Fruit fly (Drosophila melanogaster) whole organism, prepupa: ENCODE results near the gene bru3.

ENCODE experiments used
- CG10669 ChIP-seq: fragments of 200-800 bp; sonication (Bioruptor generic); optimal IDR thresholded peaks from 3 replicates; lab custom pipeline; 2018; ENCODE audit warnings: missing biosample characterization, mild to moderate bottlenecking, missing genetic modification characterization, moderate library complexity
- CG11294 ChIP-seq: fragments of 200-800 bp; sonication (Bioruptor generic); IDR thresholded peaks from 2 replicates; pipeline ENCODE4 v1.3.6; 2022; ENCODE audit warnings: missing biosample characterization, missing genetic modification characterization
- CG11762 ChIP-seq: fragments of 200-800 bp; sonication (Bioruptor generic); optimal IDR thresholded peaks from 3 replicates; lab custom pipeline; 2016; ENCODE audit warnings: missing biosample characterization, missing genetic modification characterization; ENCODE audit not compliant: insufficient read depth
- CG11902 ChIP-seq: fragments of 200-800 bp; sonication (Bioruptor generic); optimal IDR thresholded peaks from 3 replicates; lab custom pipeline; 2016; ENCODE audit warnings: missing biosample characterization, missing genetic modification characterization
- CG15336 ChIP-seq: fragments of 200-800 bp; sonication (Bioruptor generic); IDR thresholded peaks from 2 replicates; pipeline ENCODE4 v1.3.6; 2022; ENCODE audit warnings: missing biosample characterization, missing genetic modification characterization
- CG16779 ChIP-seq: fragments of 200-800 bp; sonication (Bioruptor generic); optimal IDR thresholded peaks from 3 replicates; lab custom pipeline; 2017; ENCODE audit warnings: missing biosample characterization, mild to moderate bottlenecking, missing genetic modification characterization
- CG3032 ChIP-seq: fragments of 200-800 bp; optimal IDR thresholded peaks from 2 replicates; lab custom pipeline; 2019; ENCODE audit warnings: missing biosample characterization, mild to moderate bottlenecking, missing genetic modification characterization, moderate library complexity
- CG31627 ChIP-seq: fragments of 200-800 bp; sonication (Bioruptor generic); optimal IDR thresholded peaks from 3 replicates; lab custom pipeline; 2016; ENCODE audit warnings: missing biosample characterization, missing genetic modification characterization
- CG32006 ChIP-seq: fragments of 200-800 bp; sonication (Bioruptor generic); optimal IDR thresholded peaks from 3 replicates; lab custom pipeline; 2017; ENCODE audit warnings: missing biosample characterization, mild to moderate bottlenecking, missing genetic modification characterization
- CG34406 ChIP-seq: fragments of 200-800 bp; sonication (Bioruptor generic); optimal IDR thresholded peaks from 3 replicates; lab custom pipeline; 2016; ENCODE audit warnings: missing biosample characterization, missing genetic modification characterization
- CG3919 ChIP-seq: fragments of 200-800 bp; sonication (Bioruptor generic); optimal IDR thresholded peaks from 3 replicates; lab custom pipeline; 2016; ENCODE audit warnings: missing biosample characterization, missing genetic modification characterization
- CG4318 ChIP-seq: fragments of 200-800 bp; sonication (Bioruptor generic); optimal IDR thresholded peaks from 3 replicates; lab custom pipeline; 2017; ENCODE audit warnings: missing biosample characterization, mild to moderate bottlenecking, missing genetic modification characterization
- CG6163 ChIP-seq: fragments of 200-800 bp; sonication (Bioruptor generic); IDR thresholded peaks from 3 replicates; pipeline ENCODE4 v1.3.6; 2022; ENCODE audit warnings: missing biosample characterization, missing genetic modification characterization
- CG6276 ChIP-seq: fragments of 200-800 bp; sonication (Bioruptor generic); optimal IDR thresholded peaks from 2 replicates; lab custom pipeline; 2017; ENCODE audit warnings: missing biosample characterization, mild to moderate bottlenecking, missing genetic modification characterization
- CG6792 ChIP-seq: fragments of 200-800 bp; sonication (Bioruptor generic); optimal IDR thresholded peaks from 3 replicates; lab custom pipeline; 2016; ENCODE audit warnings: missing biosample characterization, missing genetic modification characterization
- CG6808 ChIP-seq: fragments of 200-800 bp; sonication (Bioruptor generic); optimal IDR thresholded peaks from 3 replicates; lab custom pipeline; 2017; ENCODE audit warnings: missing biosample characterization, missing genetic modification characterization, mild to moderate bottlenecking, moderate library complexity, missing genetic modification reagents
- CG6854 ChIP-seq: fragments of 200-800 bp; sonication (Bioruptor generic); optimal IDR thresholded peaks from 2 replicates; lab custom pipeline; 2017; ENCODE audit warnings: missing biosample characterization, mild to moderate bottlenecking, missing genetic modification characterization
- CG8119 ChIP-seq: fragments of 200-800 bp; sonication (Bioruptor generic); IDR thresholded peaks from 3 replicates; pipeline ENCODE4 v1.3.6; 2022; ENCODE audit warnings: missing biosample characterization, missing genetic modification characterization
- CG9139 ChIP-seq: fragments of 200-800 bp; sonication (Bioruptor generic); optimal IDR thresholded peaks from 3 replicates; lab custom pipeline; 2017; ENCODE audit warnings: missing biosample characterization, mild to moderate bottlenecking, missing genetic modification characterization
- Eip75B ChIP-seq: fragments of 200-800 bp; sonication (Bioruptor generic); optimal IDR thresholded peaks from 3 replicates; lab custom pipeline; 2016; ENCODE audit warnings: missing biosample characterization, missing genetic modification characterization
- Eip93F ChIP-seq: fragments of 200-800 bp; sonication (Bioruptor generic); optimal IDR thresholded peaks from 2 replicates; lab custom pipeline; 2016; ENCODE audit warnings: missing biosample characterization, mild to moderate bottlenecking, missing genetic modification characterization
- Ets21C ChIP-seq: fragments of 200-800 bp; sonication (Bioruptor generic); optimal IDR thresholded peaks from 3 replicates; lab custom pipeline; 2016; ENCODE audit warnings: missing biosample characterization, missing genetic modification characterization
- Ets96B ChIP-seq: fragments of 200-800 bp; optimal IDR thresholded peaks from 2 replicates; lab custom pipeline; 2019; ENCODE audit warnings: missing biosample characterization, mild to moderate bottlenecking, missing genetic modification characterization, moderate library complexity
- Hr38 ChIP-seq: sonication (Bioruptor generic); optimal IDR thresholded peaks from 2 replicates; lab custom pipeline; 2016; ENCODE audit warnings: missing biosample characterization, missing genetic modification characterization
- Hr4 ChIP-seq: fragments of 200-800 bp; sonication (Bioruptor generic); optimal IDR thresholded peaks from 3 replicates; lab custom pipeline; 2016; ENCODE audit warnings: missing biosample characterization, missing genetic modification characterization
- Lpt ChIP-seq: fragments of 200-800 bp; sonication (Bioruptor generic); optimal IDR thresholded peaks from 3 replicates; lab custom pipeline; 2016; ENCODE audit warnings: missing biosample characterization, missing genetic modification characterization
- Met ChIP-seq: fragments of 200-800 bp; sonication (Bioruptor generic); optimal IDR thresholded peaks from 3 replicates; lab custom pipeline; 2016; ENCODE audit warnings: missing biosample characterization, missing genetic modification characterization
- OdsH ChIP-seq: fragments of 200-800 bp; sonication (Bioruptor generic); optimal IDR thresholded peaks from 3 replicates; lab custom pipeline; 2016; ENCODE audit warnings: missing biosample characterization, missing genetic modification characterization
- Smox ChIP-seq: fragments of 200-800 bp; sonication (Bioruptor generic); optimal IDR thresholded peaks from 3 replicates; lab custom pipeline; 2016; ENCODE audit warnings: missing biosample characterization, missing genetic modification characterization
- Sox102F ChIP-seq: fragments of 200-800 bp; sonication (Bioruptor generic); optimal IDR thresholded peaks from 2 replicates; lab custom pipeline; 2016; ENCODE audit warnings: missing biosample characterization, mild to moderate bottlenecking, missing genetic modification characterization
- Sox14 ChIP-seq: fragments of 200-800 bp; sonication (Bioruptor generic); optimal IDR thresholded peaks from 3 replicates; lab custom pipeline; 2016; ENCODE audit warnings: missing biosample characterization, missing genetic modification characterization
- Sox15 ChIP-seq: fragments of 200-800 bp; sonication (Bioruptor generic); optimal IDR thresholded peaks from 3 replicates; lab custom pipeline; 2016; ENCODE audit warnings: missing biosample characterization, missing genetic modification characterization
- achi ChIP-seq: fragments of 200-800 bp; sonication (Bioruptor generic); optimal IDR thresholded peaks from 3 replicates; lab custom pipeline; 2016; ENCODE audit warnings: missing biosample characterization, missing genetic modification characterization
- acj6 ChIP-seq: fragments of 200-800 bp; sonication (Bioruptor generic); optimal IDR thresholded peaks from 3 replicates; lab custom pipeline; 2016; ENCODE audit warnings: missing biosample characterization, missing genetic modification characterization
- cyc ChIP-seq: fragments of 200-800 bp; sonication (Bioruptor generic); optimal IDR thresholded peaks from 3 replicates; lab custom pipeline; 2016; ENCODE audit warnings: missing biosample characterization, missing genetic modification characterization
- dsx ChIP-seq: fragments of 200-800 bp; optimal IDR thresholded peaks from 3 replicates; lab custom pipeline; 2019; ENCODE audit warnings: missing biosample characterization, mild to moderate bottlenecking, missing genetic modification characterization, moderate library complexity; ENCODE audit not compliant: poor library complexity, severe bottlenecking
- esn ChIP-seq: fragments of 200-800 bp; sonication (Bioruptor generic); optimal IDR thresholded peaks from 2 replicates; lab custom pipeline; 2016; ENCODE audit warnings: missing biosample characterization, mild to moderate bottlenecking, missing genetic modification characterization, moderate library complexity
- fd59A ChIP-seq: fragments of 200-800 bp; sonication (Bioruptor generic); optimal IDR thresholded peaks from 2 replicates; lab custom pipeline; 2017; ENCODE audit warnings: missing biosample characterization, mild to moderate bottlenecking, missing genetic modification characterization, missing genetic modification reagents
- fkh ChIP-seq: fragments of 200-800 bp; sonication (Bioruptor generic); optimal IDR thresholded peaks from 3 replicates; lab custom pipeline; 2017; ENCODE audit warnings: missing biosample characterization, mild to moderate bottlenecking, missing genetic modification characterization, moderate library complexity
- net ChIP-seq: fragments of 200-800 bp; sonication (Bioruptor generic); optimal IDR thresholded peaks from 3 replicates; lab custom pipeline; 2016; ENCODE audit warnings: missing biosample characterization, missing genetic modification characterization
- salr ChIP-seq, 2 experiments: fragments of 200-800 bp; sonication (Bioruptor generic); optimal IDR thresholded peaks; 3 replicates each; lab custom pipeline; 2016 to 2018; ENCODE audit warnings: missing biosample characterization in 2 of 2, missing genetic modification characterization in 2 of 2, mild to moderate bottlenecking in 1 of 2
- ss ChIP-seq, 2 experiments: fragments of 200-800 bp; sonication (Bioruptor generic); optimal IDR thresholded peaks; 2 replicates in 1 of 2; 3 replicates in 1 of 2; lab custom pipeline; 2017 to 2018; ENCODE audit warnings: mild to moderate bottlenecking in 2 of 2, missing biosample characterization in 2 of 2, missing genetic modification characterization in 2 of 2, moderate library complexity in 1 of 2
- topi ChIP-seq: fragments of 200-800 bp; sonication (Bioruptor generic); optimal IDR thresholded peaks from 3 replicates; lab custom pipeline; 2016; ENCODE audit warnings: missing biosample characterization, missing genetic modification characterization
- vri ChIP-seq: fragments of 200-800 bp; sonication (Bioruptor generic); optimal IDR thresholded peaks from 3 replicates; lab custom pipeline; 2016; ENCODE audit warnings: missing biosample characterization, mild to moderate bottlenecking, missing genetic modification characterization

Gene bru3

dm6 chr3L:13479609-13480240 is 323.5 kb downstream of the bru3 start (continued):
- TF ChIP-seq Sox15 (GFP tag; lab: Kevin White, UChicago) (peak; percentile 20), dsx (GFP tag; lab: Kevin White, UChicago) (no peak), Hr38 (GFP tag; lab: Kevin White, UChicago) (no peak), CG6808 (peak; percentile 53), CG11762 (GFP tag; lab: Kevin White, UChicago) (peak; percentile 29), CG34406 (GFP tag; lab: Kevin White, UChicago) (peak; percentile 50), CG6163 (GFP tag; lab: Robert Waterston, UW) (no peak), topi (GFP tag; lab: Kevin White, UChicago) (peak; percentile 75), Sox102F (GFP tag; lab: Kevin White, UChicago) (peak; percentile 62), CG31627 (GFP tag; lab: Kevin White, UChicago) (peak; percentile 65), CG15336 (GFP tag; lab: Robert Waterston, UW) (peak; percentile 49), salr (GFP tag; optimal IDR thresholded peaks at IDR 0.05; lab: Kevin White, UChicago) (peak in 1 of 2 experiments; percentile 41), ss (GFP tag; optimal IDR thresholded peaks at IDR 0.05; lab: Kevin White, UChicago) (peak; percentile 15 to 62), CG8119 (peak; percentile 48; the same call in 1 of the 3 replicates), vri (GFP tag; lab: Kevin White, UChicago) (peak; percentile 47), Eip75B (GFP tag; lab: Kevin White, UChicago) (peak; percentile 49), OdsH (peak; percentile 66), fkh (no peak), Met (peak; percentile 46), CG10669 (GFP tag; lab: Kevin White, UChicago) (peak; percentile 56), CG6854 (GFP tag; lab: Kevin White, UChicago) (no peak), CG3032 (tag; lab: Kevin White, UChicago) (peak; percentile 25), CG9139 (GFP tag; lab: Kevin White, UChicago) (no peak), esn (peak; percentile 78), CG6276 (peak; percentile 68), CG16779 (tag; lab: Kevin White, UChicago) (peak; percentile 4), net (GFP tag; lab: Kevin White, UChicago) (peak; percentile 47), CG3919 (GFP tag; lab: Kevin White, UChicago) (peak; percentile 56)

dm6 chr3L:13479204-13479600 is 324.0 kb downstream of the bru3 start:
- TF ChIP-seq CG4318 (GFP tag; lab: Kevin White, UChicago), result no peak
- no peak for TF ChIP-seq CG11294 (GFP tag; lab: Robert Waterston, UW)
- TF ChIP-seq esn, result no peak
- no peak for TF ChIP-seq CG6792 (GFP tag; lab: Kevin White, UChicago)
- no peak for TF ChIP-seq CG9139 (GFP tag; lab: Kevin White, UChicago)
- no peak for TF ChIP-seq acj6 (GFP tag; lab: Kevin White, UChicago)
- no peak for TF ChIP-seq CG8119
- TF ChIP-seq CG3032 (tag; lab: Kevin White, UChicago), result no peak
- TF ChIP-seq Ets21C (GFP tag; lab: Kevin White, UChicago), result no peak
- TF ChIP-seq Sox15 (GFP tag; lab: Kevin White, UChicago), result no peak
- no peak for TF ChIP-seq CG11902 (GFP tag; lab: Kevin White, UChicago)
- no peak for TF ChIP-seq Smox

DNA sequence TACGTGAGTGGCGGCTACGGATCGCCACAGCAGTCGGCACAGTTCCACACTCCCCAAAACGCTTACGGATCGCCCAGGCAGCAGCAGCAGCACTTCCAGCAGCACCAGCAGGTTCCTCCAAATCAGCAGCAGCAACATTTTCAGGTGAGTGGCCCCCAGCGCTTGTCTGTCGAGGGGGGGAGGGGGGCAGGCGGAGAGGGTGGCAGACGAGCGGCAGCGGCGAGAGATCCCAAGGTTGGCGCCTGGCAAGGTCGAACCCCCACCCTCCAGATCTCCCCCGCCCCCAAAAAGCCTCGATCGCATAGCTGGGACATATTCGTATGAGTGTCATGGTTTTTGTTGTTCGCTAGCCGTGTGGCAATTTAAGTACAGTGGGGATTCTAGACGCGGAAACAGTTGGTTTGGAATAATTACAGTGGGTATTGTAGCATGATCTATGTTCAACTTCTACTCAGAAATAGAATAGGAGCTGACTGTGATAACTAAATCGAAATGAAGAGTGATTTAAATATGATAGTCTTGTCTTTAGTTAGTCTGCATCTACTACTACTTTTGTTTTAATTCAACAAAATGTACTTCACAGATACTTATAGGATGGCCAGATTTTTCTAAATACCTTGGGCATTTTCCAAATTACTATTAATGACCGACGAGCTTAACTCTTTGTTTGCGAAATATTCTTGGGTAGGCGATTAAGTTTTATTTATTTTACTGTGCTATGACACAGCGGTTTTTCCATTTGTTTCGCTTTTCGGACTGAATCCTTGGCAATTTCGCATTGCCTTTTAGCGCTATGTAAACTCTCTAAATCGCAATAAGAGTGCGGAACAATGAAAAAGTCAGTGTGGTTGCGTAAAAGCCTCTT is 324.6 kb downstream of the bru3 start:
- TF ChIP-seq CG32006 (GFP tag; lab: Kevin White, UChicago) (peak; percentile 30), Hr4 (GFP tag; lab: Kevin White, UChicago) (no peak), esn (peak; percentile 64), CG10669 (GFP tag; lab: Kevin White, UChicago) (peak; percentile 47), Eip93F (GFP tag; lab: Kevin White, UChicago) (no peak), achi (GFP tag; lab: Kevin White, UChicago) (peak; percentile 10), CG31627 (GFP tag; lab: Kevin White, UChicago) (peak; percentile 50), dsx (GFP tag; lab: Kevin White, UChicago) (peak; percentile 1), Ets96B (tag; lab: Kevin White, UChicago) (peak; percentile 5), Sox14 (GFP tag; lab: Kevin White, UChicago) (peak; percentile 5), Ets21C (GFP tag; lab: Kevin White, UChicago) (peak; percentile 9), CG34406 (GFP tag; lab: Kevin White, UChicago) (peak; percentile 16), CG3032 (tag; lab: Kevin White, UChicago) (no peak), Lpt (GFP tag; lab: Kevin White, UChicago) (no peak), Sox15 (GFP tag; lab: Kevin White, UChicago) (peak; percentile 26), Eip75B (GFP tag; lab: Kevin White, UChicago) (no peak), cyc (GFP tag; lab: Kevin White, UChicago) (peak; percentile 31), fd59A (GFP tag; lab: Kevin White, UChicago) (no peak)
